Worm (Caenorhabditis elegans) whole organism, L3 larva: ENCODE results near the gene nspg-13.

ENCODE experiments used
- ZK546.5 ChIP-seq: sonication (generic microtip); optimal IDR thresholded peaks from 2 replicates; lab custom pipeline; 2017; ENCODE audit warnings: missing biosample characterization, missing genetic modification characterization
- aly-2 ChIP-seq: fragments of 150-350 bp; optimal IDR thresholded peaks from 2 replicates; lab custom pipeline; 2014; ENCODE audit warnings: missing biosample characterization, missing genetic modification characterization
- elt-1 ChIP-seq: fragments of 150-350 bp; optimal IDR thresholded peaks from 2 replicates; lab custom pipeline; 2014; ENCODE audit warnings: missing biosample characterization, missing genetic modification characterization
- fkh-10 ChIP-seq: sonication (generic microtip); optimal IDR thresholded peaks from 2 replicates; lab custom pipeline; 2017; ENCODE audit warnings: missing biosample characterization, missing genetic modification reagents, missing genetic modification characterization
- lin-39 ChIP-seq: fragments of 150-350 bp; optimal IDR thresholded peaks from 2 replicates; lab custom pipeline; 2018; ENCODE audit warnings: missing biosample characterization, missing genetic modification reagents, missing genetic modification characterization
- nhr-11 ChIP-seq: fragments of 150-350 bp; optimal IDR thresholded peaks from 2 replicates; lab custom pipeline; 2014; ENCODE audit warnings: missing biosample characterization, missing genetic modification characterization
- nhr-237 ChIP-seq: fragments of 150-350 bp; optimal IDR thresholded peaks from 2 replicates; lab custom pipeline; 2014; ENCODE audit warnings: missing biosample characterization, missing genetic modification characterization
- nhr-28 ChIP-seq: fragments of 150-350 bp; optimal IDR thresholded peaks from 2 replicates; lab custom pipeline; 2014; ENCODE audit warnings: missing biosample characterization, missing genetic modification characterization
- pha-4 ChIP-seq: fragments of 150-350 bp; optimal IDR thresholded peaks from 2 replicates; lab custom pipeline; 2014; ENCODE audit warnings: missing biosample characterization, missing genetic modification reagents, missing genetic modification characterization
- sea-2 ChIP-seq: fragments of 150-350 bp; sonication (generic microtip); optimal IDR thresholded peaks from 4 replicates; lab custom pipeline; 2014; ENCODE audit warnings: missing biosample characterization, missing genetic modification reagents, missing genetic modification characterization
- snpc-4 ChIP-seq: fragments of 150-350 bp; optimal IDR thresholded peaks from 2 replicates; lab custom pipeline; 2014; ENCODE audit warnings: missing biosample characterization, missing genetic modification characterization
- unc-62 ChIP-seq: fragments of 150-350 bp; sonication (generic microtip); optimal IDR thresholded peaks from 4 replicates; lab custom pipeline; 2014; ENCODE audit warnings: missing biosample characterization, missing genetic modification reagents, missing genetic modification characterization

DNA sequence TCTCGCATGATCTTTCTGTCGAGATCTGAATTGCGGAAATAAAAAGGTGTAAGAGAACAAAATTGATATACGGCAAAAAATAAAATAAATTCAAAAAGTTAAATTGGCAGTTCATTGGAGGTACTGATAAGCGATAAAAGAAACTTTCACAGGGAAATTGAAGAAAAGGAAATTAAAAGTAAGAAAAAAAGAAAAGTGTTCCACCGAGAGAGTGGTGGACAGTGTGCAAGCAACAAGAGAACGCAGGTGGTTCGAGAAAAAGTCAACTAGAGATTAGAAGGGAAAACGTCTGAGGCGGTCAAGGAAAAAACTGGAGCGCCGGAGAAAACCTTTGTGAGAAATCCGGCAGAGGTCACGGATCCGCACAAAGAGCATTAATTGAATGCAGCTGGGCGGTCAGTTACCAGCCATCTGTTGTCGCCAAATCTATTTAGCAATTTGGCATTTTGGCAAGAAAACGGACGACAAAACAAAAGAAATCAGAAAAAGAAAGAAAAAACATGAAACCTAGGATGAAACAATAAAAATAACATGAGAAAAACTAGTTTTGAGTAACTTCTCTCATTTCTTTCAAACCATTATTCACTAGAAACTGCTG is 11.5 kb upstream of the nspg-13 start, which contains the start of gene mtm-5:
- TF ChIP-seq fkh-10 (GFP tag; lab: Kevin White, UChicago) = no peak
- no peak for TF ChIP-seq aly-2 (tag; lab: Kevin White, UChicago)
- TF ChIP-seq pha-4 (tag; lab: Kevin White, UChicago) = no peak
- no peak for TF ChIP-seq nhr-237 (tag; lab: Kevin White, UChicago)
- no peak for TF ChIP-seq ZK546.5 (tag; lab: Kevin White, UChicago)
- no peak for TF ChIP-seq sea-2
- no peak for TF ChIP-seq unc-62 (GFP tag; lab: Kevin White, UChicago)
- TF ChIP-seq lin-39 = no peak
- TF ChIP-seq snpc-4 (tag; lab: Kevin White, UChicago) = no peak
- no peak for TF ChIP-seq nhr-11 (tag; lab: Kevin White, UChicago)
- TF ChIP-seq elt-1 (tag; lab: Kevin White, UChicago) = no peak
- TF ChIP-seq nhr-28 = no peak
